Fruit fly (Drosophila melanogaster) Kc167 (cell line): ENCODE results near the gene fok.

Experiments used
- Sin3A ChIP-seq: fragments of >200 bp; optimal IDR thresholded peaks from 2 replicates; lab custom pipeline; 2018; ENCODE audit warnings: missing external identifiers
- h ChIP-seq: fragments of >200 bp; optimal IDR thresholded peaks from 3 replicates; lab custom pipeline; 2018; ENCODE audit warnings: missing external identifiers
- insv ChIP-seq: fragments of >200 bp; optimal IDR thresholded peaks from 3 replicates; lab custom pipeline; 2018; ENCODE audit warnings: missing external identifiers
- psq ChIP-seq: fragments of >200 bp; optimal IDR thresholded peaks from 2 replicates; lab custom pipeline; 2017; ENCODE audit warnings: missing external identifiers

- no peak for TF ChIP-seq Sin3A (lab: Kevin White, UChicago)
- TF ChIP-seq insv (lab: Kevin White, UChicago): no peak
- no peak for TF ChIP-seq psq (lab: Kevin White, UChicago)
- no peak for TF ChIP-seq h (lab: Kevin White, UChicago)
These were observed 10.5 kb downstream of the fok start for dm6 chr2L:20074388-20074787.
